Worm (Caenorhabditis elegans): ENCODE measurements around the gene lec-5.

ce11 chrII:5838453-5838852 lies 2.5 kb downstream of the lec-5 start, which contains the start of gene ZK1248.15:
- TF ChIP-seq unc-62 (GFP tag; optimal IDR thresholded peaks at IDR 0.05) = no peak
- no peak for TF ChIP-seq ets-4 (GFP tag; optimal IDR thresholded peaks at IDR 0.05)
